Worm (Caenorhabditis elegans) whole organism, L4 larva: ENCODE measurements around the gene T28H10.1.

Experiments
- Y48G9A.11 ChIP-seq: fragments of 200-800 bp; sonication (Bioruptor generic); IDR thresholded peaks from 2 replicates; pipeline ENCODE4 v1.3.6; 2022; ENCODE audit warnings: missing genetic modification reagents, missing genetic modification characterization, missing compliant biosample characterization
- Y75B8A.6 ChIP-seq: fragments of 200-800 bp; sonication (Bioruptor generic); IDR thresholded peaks from 2 replicates; pipeline ENCODE4 v1.3.6; 2022; ENCODE audit warnings: missing genetic modification reagents, missing genetic modification characterization, missing compliant biosample characterization
- ZK337.2 ChIP-seq: fragments of 200-800 bp; sonication (Bioruptor generic); IDR thresholded peaks from 2 replicates; pipeline ENCODE4 v1.3.6; 2022; ENCODE audit warnings: missing genetic modification reagents, missing genetic modification characterization, missing compliant biosample characterization
- aha-1 ChIP-seq: fragments of 150-350 bp; peaks from one replicate; lab custom pipeline; 2014; ENCODE audit warnings: missing biosample characterization, missing genetic modification characterization
- ama-1 ChIP-seq: fragments of 150-350 bp; optimal IDR thresholded peaks from 2 replicates; lab custom pipeline; 2014; ENCODE audit warnings: inconsistent platforms, mixed read lengths
- ceh-44 ChIP-seq: fragments of 200-800 bp; sonication (Bioruptor generic); IDR thresholded peaks from 2 replicates; pipeline ENCODE4 v1.3.6; 2022; ENCODE audit warnings: missing genetic modification reagents, missing genetic modification characterization, missing compliant biosample characterization
- cey-2 ChIP-seq: sonication (generic microtip); optimal IDR thresholded peaks from 3 replicates; lab custom pipeline; 2017; ENCODE audit warnings: missing genetic modification characterization, mild to moderate bottlenecking, missing compliant biosample characterization, antibody characterized with exemption, borderline replicate concordance; ENCODE audit not compliant: insufficient read depth
- daf-12 ChIP-seq: fragments of 150-350 bp; optimal IDR thresholded peaks from 2 replicates; lab custom pipeline; 2014; ENCODE audit warnings: missing biosample characterization, missing genetic modification reagents, missing genetic modification characterization
- daf-19 ChIP-seq: fragments of 200-800 bp; sonication (Bioruptor generic); conservative IDR thresholded peaks from 2 replicates; pipeline ENCODE4 v1.3.6; 2022; ENCODE audit warnings: missing genetic modification characterization, missing compliant biosample characterization
- daf-8 ChIP-seq: fragments of 200-800 bp; sonication (Bioruptor generic); IDR thresholded peaks from 2 replicates; pipeline ENCODE4 v1.3.6; 2022; ENCODE audit warnings: missing genetic modification characterization, missing compliant biosample characterization
- dmd-6 ChIP-seq: fragments of 200-800 bp; sonication (Bioruptor generic); IDR thresholded peaks from 2 replicates; pipeline ENCODE4 v1.3.6; 2022; ENCODE audit warnings: missing genetic modification reagents, missing genetic modification characterization, missing compliant biosample characterization
- dmd-9 ChIP-seq: fragments of 200-800 bp; sonication (Bioruptor generic); IDR thresholded peaks from 2 replicates; pipeline ENCODE4 v1.3.6; 2022; ENCODE audit warnings: missing genetic modification reagents, missing genetic modification characterization, missing compliant biosample characterization
- egl-43 ChIP-seq: fragments of 200-800 bp; sonication (Bioruptor generic); IDR thresholded peaks from 2 replicates; pipeline ENCODE4 v1.3.6; 2022; ENCODE audit warnings: missing genetic modification reagents, missing genetic modification characterization, missing compliant biosample characterization
- fkh-10 ChIP-seq: fragments of 150-350 bp; optimal IDR thresholded peaks from 2 replicates; lab custom pipeline; 2014; ENCODE audit warnings: missing biosample characterization, missing genetic modification reagents, missing genetic modification characterization
- hlh-11 ChIP-seq: fragments of 200-800 bp; sonication (Bioruptor generic); optimal IDR thresholded peaks from 2 replicates; lab custom pipeline; 2018; ENCODE audit warnings: mild to moderate bottlenecking, missing genetic modification characterization, missing compliant biosample characterization
- hlh-30 ChIP-seq: sonication (generic microtip); optimal IDR thresholded peaks from 2 replicates; lab custom pipeline; 2017; ENCODE audit warnings: antibody characterized with exemption, mild to moderate bottlenecking, missing genetic modification characterization, missing compliant biosample characterization; ENCODE audit not compliant: insufficient read depth
- hmg-1.1 ChIP-seq: fragments of 200-800 bp; sonication (Bioruptor generic); IDR thresholded peaks from 2 replicates; pipeline ENCODE4 v1.3.6; 2022; ENCODE audit warnings: missing genetic modification reagents, missing genetic modification characterization, missing compliant biosample characterization
- lim-7 ChIP-seq: fragments of 200-800 bp; sonication (Bioruptor generic); IDR thresholded peaks from 2 replicates; pipeline ENCODE4 v1.3.6; 2022; ENCODE audit warnings: missing genetic modification characterization, missing compliant biosample characterization
- lin-38 ChIP-seq: fragments of 200-800 bp; sonication (Bioruptor generic); IDR thresholded peaks from 2 replicates; pipeline ENCODE4 v1.3.6; 2022; ENCODE audit warnings: missing genetic modification reagents, missing genetic modification characterization, missing compliant biosample characterization
- lir-3 ChIP-seq: sonication (generic microtip); optimal IDR thresholded peaks from 2 replicates; lab custom pipeline; 2016; ENCODE audit warnings: mild to moderate bottlenecking, missing genetic modification characterization, missing compliant biosample characterization
- madf-9 ChIP-seq: fragments of 200-800 bp; sonication (Bioruptor generic); conservative IDR thresholded peaks from 2 replicates; pipeline ENCODE4 v1.3.6; 2022; ENCODE audit warnings: missing genetic modification reagents, missing genetic modification characterization, missing compliant biosample characterization
- mdl-1 ChIP-seq, 2 experiments: fragments of 150-350 bp in 1 of 2; sonication (generic microtip) in 1 of 2; optimal IDR thresholded peaks; 2 replicates each; lab custom pipeline; 2014 to 2017; ENCODE audit warnings: missing biosample characterization in 2 of 2, missing genetic modification characterization in 2 of 2
- mxl-3 ChIP-seq: fragments of 200-800 bp; sonication (Bioruptor generic); optimal IDR thresholded peaks from 2 replicates; lab custom pipeline; 2018; ENCODE audit warnings: mild to moderate bottlenecking, missing genetic modification characterization, missing compliant biosample characterization
- nhr-11 ChIP-seq: fragments of 150-350 bp; optimal IDR thresholded peaks from 2 replicates; lab custom pipeline; 2014; ENCODE audit warnings: missing biosample characterization, missing genetic modification characterization
- nhr-28 ChIP-seq: fragments of 150-350 bp; optimal IDR thresholded peaks from 2 replicates; lab custom pipeline; 2014; ENCODE audit warnings: missing biosample characterization, missing genetic modification characterization
- nhr-41 ChIP-seq: fragments of 200-800 bp; sonication (Bioruptor generic); IDR thresholded peaks from 2 replicates; pipeline ENCODE4 v1.3.6; 2022; ENCODE audit warnings: missing genetic modification reagents, missing genetic modification characterization, missing compliant biosample characterization
- nhr-48 ChIP-seq: sonication (generic microtip); optimal IDR thresholded peaks from 2 replicates; lab custom pipeline; 2016; ENCODE audit warnings: mild to moderate bottlenecking, missing genetic modification characterization, missing compliant biosample characterization
- nhr-6 ChIP-seq: fragments of 150-350 bp; optimal IDR thresholded peaks from 2 replicates; lab custom pipeline; 2014; ENCODE audit warnings: missing biosample characterization, missing genetic modification characterization
- nhr-76 ChIP-seq: fragments of 150-350 bp; optimal IDR thresholded peaks from 2 replicates; lab custom pipeline; 2014; ENCODE audit warnings: missing biosample characterization, missing genetic modification characterization
- pha-4 ChIP-seq, 2 experiments: fragments of 150-350 bp in 1 of 2; fragments of 200-800 bp in 1 of 2; sonication (Bioruptor generic) in 1 of 2; IDR thresholded peaks in 1 of 2; optimal IDR thresholded peaks in 1 of 2; 2 replicates each; pipeline versions ENCODE4 v1.3.6 to Lab custom; 2014 to 2022; ENCODE audit warnings: missing genetic modification characterization in 2 of 2, missing genetic modification reagents in 2 of 2, missing biosample characterization in 1 of 2, missing compliant biosample characterization in 1 of 2
- php-3 ChIP-seq: fragments of 200-800 bp; sonication (Bioruptor generic); IDR thresholded peaks from 2 replicates; pipeline ENCODE4 v1.3.6; 2022; ENCODE audit warnings: missing genetic modification reagents, missing genetic modification characterization, missing compliant biosample characterization
- pqm-1 ChIP-seq: sonication (generic microtip); optimal IDR thresholded peaks from 2 replicates; lab custom pipeline; 2017; ENCODE audit warnings: missing biosample characterization, missing genetic modification characterization
- sdz-12 ChIP-seq: fragments of 200-800 bp; sonication (Bioruptor generic); optimal IDR thresholded peaks from 2 replicates; lab custom pipeline; 2018; ENCODE audit warnings: mild to moderate bottlenecking, missing genetic modification characterization, missing compliant biosample characterization
- set-16 ChIP-seq: fragments of 200-800 bp; sonication (Bioruptor generic); IDR thresholded peaks from 2 replicates; pipeline ENCODE4 v1.3.6; 2022; ENCODE audit warnings: missing genetic modification reagents, missing genetic modification characterization, missing compliant biosample characterization
- snpc-1.2 ChIP-seq: fragments of 200-800 bp; sonication (Bioruptor generic); IDR thresholded peaks from 2 replicates; pipeline ENCODE4 v1.3.6; 2022; ENCODE audit warnings: missing genetic modification reagents, missing genetic modification characterization, missing compliant biosample characterization
- spr-1 ChIP-seq: sonication (generic microtip); optimal IDR thresholded peaks from 2 replicates; lab custom pipeline; 2016; ENCODE audit warnings: mild to moderate bottlenecking, missing genetic modification characterization, missing compliant biosample characterization
- spr-3 ChIP-seq: fragments of 200-800 bp; sonication (Bioruptor generic); optimal IDR thresholded peaks from 2 replicates; lab custom pipeline; 2018; ENCODE audit warnings: mild to moderate bottlenecking, missing genetic modification characterization, missing compliant biosample characterization
- unc-130 ChIP-seq: sonication (generic microtip); optimal IDR thresholded peaks from 2 replicates; lab custom pipeline; 2016; ENCODE audit warnings: missing genetic modification reagents, missing genetic modification characterization, missing compliant biosample characterization
- unc-62 ChIP-seq, 3 experiments: fragments of 150-350 bp in 1 of 3; sonication (generic microtip); optimal IDR thresholded peaks in 2 of 3; peaks in 1 of 3; 1 replicate in 1 of 3; 2 replicates in 2 of 3; lab custom pipeline; 2014 to 2017; ENCODE audit warnings: missing biosample characterization in 3 of 3, missing genetic modification characterization in 3 of 3, missing genetic modification reagents in 3 of 3, missing genotype in 1 of 3
- zag-1 ChIP-seq: fragments of 150-350 bp; optimal IDR thresholded peaks from 2 replicates; lab custom pipeline; 2014; ENCODE audit warnings: missing biosample characterization, missing genetic modification characterization
- zfp-3 ChIP-seq: fragments of 200-800 bp; sonication (Bioruptor generic); conservative IDR thresholded peaks from 2 replicates; pipeline ENCODE4 v1.3.6; 2022; ENCODE audit warnings: missing genetic modification reagents, missing genetic modification characterization, missing compliant biosample characterization
- zip-11 ChIP-seq: fragments of 200-800 bp; sonication (Bioruptor generic); IDR thresholded peaks from 2 replicates; pipeline ENCODE4 v1.3.6; 2022; ENCODE audit warnings: missing genetic modification characterization, missing compliant biosample characterization

Gene T28H10.1

DNA sequence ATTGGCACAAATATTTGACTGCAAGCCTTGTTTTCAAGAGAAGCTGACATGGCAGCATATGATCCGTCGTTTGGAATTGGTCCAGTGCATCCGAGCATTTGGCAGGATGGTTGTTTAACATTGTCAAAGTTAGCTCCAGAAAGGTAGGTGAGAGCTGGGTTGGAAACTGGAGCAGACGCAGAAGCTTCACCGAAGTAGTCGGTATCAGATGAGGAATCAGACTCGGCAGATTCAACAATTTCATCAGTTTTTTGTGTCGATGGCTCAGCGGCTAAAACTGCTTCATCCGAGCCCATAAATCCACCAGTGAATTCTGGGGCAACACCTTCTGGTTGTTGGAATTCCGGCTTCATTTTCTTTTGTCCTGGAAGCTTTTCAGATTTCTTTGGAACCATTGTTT is 46.0 kb downstream of the T28H10.1 start:
- TF ChIP-seq nhr-48 (tag; lab: Kevin White, UChicago) (no peak), ama-1 (peak; percentile 71), nhr-41 (GFP tag; lab: Robert Waterston, UW) (no peak), spr-1 (tag; lab: Kevin White, UChicago) (no peak), zfp-3 (no peak), spr-3 (GFP tag; lab: Kevin White, UChicago) (peak; percentile 18), daf-8 (GFP tag; lab: Robert Waterston, UW) (no peak), nhr-6 (tag; lab: Kevin White, UChicago) (peak; percentile 29), nhr-11 (no peak), lim-7 (GFP tag; lab: Robert Waterston, UW) (0 out of 2 replicates have a peak, but pooled peaks have one; percentile 20), lin-38 (GFP tag; lab: Robert Waterston, UW) (no peak), aha-1 (tag; lab: Kevin White, UChicago) (peak; percentile 68), Y48G9A.11 (GFP tag; lab: Robert Waterston, UW) (no peak), unc-62 (GFP tag; optimal IDR thresholded peaks at IDR 0.05 in 1 of 2; lab: Kevin White, UChicago) (peak in 1 of 2 experiments; percentile 39), unc-62 (tag; optimal IDR thresholded peaks at IDR 0.05; lab: Kevin White, UChicago) (no peak), madf-9 (GFP tag; lab: Robert Waterston, UW) (no peak), egl-43 (GFP tag; lab: Robert Waterston, UW) (0 out of 2 replicates have a peak, but pooled peaks have one; percentile 26), cey-2 (tag; lab: Kevin White, UChicago) (no peak), snpc-1.2 (GFP tag; lab: Robert Waterston, UW) (no peak), dmd-9 (GFP tag; lab: Robert Waterston, UW) (no peak), ZK337.2 (no peak), pqm-1 (tag; lab: Kevin White, UChicago) (no peak), daf-19 (no peak), hmg-1.1 (no peak), lir-3 (tag; lab: Kevin White, UChicago) (no peak), pha-4 (GFP tag; IDR thresholded peaks at IDR 0.05; lab: Robert Waterston, UW) (no peak), pha-4 (tag; optimal IDR thresholded peaks at IDR 0.05; lab: Kevin White, UChicago) (no peak), sdz-12 (GFP tag; lab: Kevin White, UChicago) (no peak), nhr-76 (tag; lab: Kevin White, UChicago) (no peak), mdl-1 (tag; optimal IDR thresholded peaks at IDR 0.05; lab: Kevin White, UChicago) (no peak)

DNA sequence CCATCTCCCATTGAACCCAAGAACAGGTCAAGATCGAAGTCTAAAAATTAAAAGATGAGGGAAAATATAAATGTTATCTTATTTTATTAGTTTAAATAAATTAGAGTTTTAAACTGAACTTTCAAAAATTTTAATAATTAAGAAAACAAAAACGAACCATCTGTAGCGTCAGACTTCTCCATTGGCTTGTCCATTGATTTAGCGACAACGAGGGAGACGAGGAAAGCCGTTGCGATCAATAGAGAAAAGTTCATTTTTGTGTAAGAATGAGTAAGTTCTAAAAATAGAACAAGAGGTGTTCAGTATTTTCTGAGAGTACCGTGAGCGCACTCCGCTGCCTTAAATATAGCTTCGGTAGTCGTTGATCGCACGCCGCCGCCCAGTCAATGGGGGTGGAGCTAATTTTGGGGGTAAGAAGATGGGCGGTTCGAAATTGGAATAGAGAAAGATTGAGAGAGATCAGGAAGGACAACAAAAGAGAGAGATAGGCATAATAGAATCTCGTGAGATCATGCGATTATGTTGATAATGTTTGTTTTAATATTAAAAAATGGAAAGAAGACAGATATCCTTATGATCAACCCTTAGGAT is 46.5 kb downstream of the T28H10.1 start, which contains the start of gene F45D3.3:
F45D3.3 (minus strand) TSS at position 350 of the 591 bp plus-strand sequence.
- peak; percentile 93 for TF ChIP-seq ama-1
- TF ChIP-seq php-3 (GFP tag; lab: Robert Waterston, UW) = 0 out of 2 replicates have a peak, but pooled peaks have one; percentile 31
- peak; percentile 18 to 58 for TF ChIP-seq mdl-1 (tag; optimal IDR thresholded peaks at IDR 0.05; lab: Kevin White, UChicago)
- TF ChIP-seq Y48G9A.11 (GFP tag; lab: Robert Waterston, UW) = no peak
- peak; percentile 30 for TF ChIP-seq nhr-28
- TF ChIP-seq set-16 = no peak
- no peak for TF ChIP-seq unc-130 (GFP tag; lab: Kevin White, UChicago)
- peak; percentile 28 for TF ChIP-seq mxl-3 (GFP tag; lab: Kevin White, UChicago)
- TF ChIP-seq hlh-30 (tag; lab: Kevin White, UChicago) = peak; percentile 13
- peak; percentile 48 for TF ChIP-seq hlh-11 (tag; lab: Kevin White, UChicago)

DNA sequence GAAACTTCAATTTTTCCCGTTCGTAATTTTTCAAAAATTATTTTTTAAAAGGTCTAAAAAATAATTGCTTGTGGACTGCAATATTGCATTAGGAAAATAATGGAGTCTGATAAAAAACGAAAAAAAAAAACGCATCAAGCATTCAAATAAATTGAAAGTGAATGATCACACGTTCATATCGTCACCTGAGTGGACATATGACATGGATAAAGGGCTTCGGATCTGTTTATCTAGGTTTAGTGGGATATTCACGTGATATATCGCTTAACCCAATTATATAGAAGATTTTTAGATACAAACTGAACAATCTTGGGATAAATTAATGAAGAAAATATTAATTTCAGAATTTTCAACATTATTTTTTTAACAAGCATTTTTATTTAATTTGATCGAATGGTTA is 47.2 kb downstream of the T28H10.1 start:
- TF ChIP-seq unc-62 (GFP tag; optimal IDR thresholded peaks at IDR 0.05 in 1 of 2; lab: Kevin White, UChicago) (no peak), unc-62 (tag; optimal IDR thresholded peaks at IDR 0.05; lab: Kevin White, UChicago) (no peak), Y75B8A.6 (GFP tag; lab: Robert Waterston, UW) (no peak), hlh-30 (tag; lab: Kevin White, UChicago) (peak; percentile 67), zip-11 (GFP tag; lab: Robert Waterston, UW) (no peak), zag-1 (tag; lab: Kevin White, UChicago) (no peak), dmd-6 (no peak), madf-9 (GFP tag; lab: Robert Waterston, UW) (no peak), aha-1 (tag; lab: Kevin White, UChicago) (peak; percentile 45), fkh-10 (GFP tag; lab: Kevin White, UChicago) (no peak), ceh-44 (GFP tag; lab: Robert Waterston, UW) (no peak), daf-12 (tag; lab: Kevin White, UChicago) (no peak)
